Fruit fly (Drosophila melanogaster): ENCODE data around the gene CG43072.
A peak's percentile ranks its signal among the peaks of the same experiment; 100 is the strongest.

DNA sequence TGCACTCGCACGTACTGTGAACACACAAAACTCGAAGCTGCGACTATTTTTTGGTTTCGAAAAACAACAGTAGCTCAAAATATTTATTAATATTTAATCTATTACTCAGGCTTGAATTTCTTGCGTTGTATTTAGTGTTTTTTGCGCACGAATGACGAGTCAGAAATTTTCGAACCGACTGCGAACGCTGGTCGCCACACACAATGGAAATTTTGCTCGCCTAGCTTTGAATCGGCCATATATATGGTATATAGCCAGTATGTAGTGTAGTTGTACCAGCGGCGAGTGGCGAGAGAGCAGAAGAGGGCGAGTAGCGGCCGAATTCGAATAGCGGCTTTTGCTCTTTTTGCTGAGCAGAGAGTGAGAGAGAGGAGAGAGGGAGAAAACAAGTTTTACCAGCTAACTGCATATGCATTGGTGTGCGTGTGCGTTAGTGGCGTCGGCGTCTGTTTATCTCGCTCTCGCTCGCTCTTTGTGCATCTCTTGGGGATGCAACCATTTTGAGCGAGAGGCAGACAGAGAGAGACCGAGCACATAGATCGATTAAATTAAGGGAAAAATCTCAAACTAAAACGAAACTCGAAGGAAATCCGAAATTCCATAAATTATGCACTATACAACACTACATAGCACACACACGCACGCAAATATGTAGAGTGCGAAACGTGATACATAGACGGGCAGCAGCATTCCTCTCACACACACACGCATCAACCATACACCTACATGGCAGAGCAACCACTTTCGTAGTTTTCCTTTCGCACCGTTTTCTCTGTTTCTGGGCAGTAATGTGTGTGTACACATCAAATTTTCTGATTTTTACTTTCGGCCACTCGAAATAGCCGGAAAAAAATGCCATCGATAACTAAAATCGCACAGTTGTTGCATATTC lies 39.4 kb upstream of the CG43072 start:
- TF ChIP-seq CG8478 (optimal IDR thresholded peaks at IDR 0.05) (peak; percentile 25), CTCF (optimal IDR thresholded peaks at IDR 0.05) (peak in 1 of 2 experiments; percentile 51)

All from S2 (cell line).